Fruit fly (Drosophila melanogaster) Kc167 (cell line): Measurements from ENCODE around the gene Or85c.

Source experiments
- Myc ChIP-seq: fragments of >200 bp; optimal IDR thresholded peaks from 2 replicates; lab custom pipeline; 2017; ENCODE audit warnings: missing external identifiers
- Sin3A ChIP-seq: fragments of >200 bp; optimal IDR thresholded peaks from 2 replicates; lab custom pipeline; 2018; ENCODE audit warnings: missing external identifiers
- h ChIP-seq: fragments of >200 bp; optimal IDR thresholded peaks from 3 replicates; lab custom pipeline; 2018; ENCODE audit warnings: missing external identifiers
- insv ChIP-seq: fragments of >200 bp; optimal IDR thresholded peaks from 3 replicates; lab custom pipeline; 2018; ENCODE audit warnings: missing external identifiers
- psq ChIP-seq: fragments of >200 bp; optimal IDR thresholded peaks from 2 replicates; lab custom pipeline; 2017; ENCODE audit warnings: missing external identifiers
- ttk ChIP-seq: sonication (Bioruptor generic); optimal IDR thresholded peaks from 2 replicates; lab custom pipeline; 2017; ENCODE audit warnings: missing external identifiers

- TF ChIP-seq Myc (lab: Kevin White, UChicago) (no peak), insv (lab: Kevin White, UChicago) (no peak), h (lab: Kevin White, UChicago) (no peak), psq (lab: Kevin White, UChicago) (no peak), ttk (no peak), Sin3A (no peak)
These were observed 39.5 kb upstream of the Or85c start, which contains the start of gene Or85d for dm6 chr3R:8552308-8552707.
